Fruit fly (Drosophila melanogaster): ENCODE data around the gene CoRest.

DNA sequence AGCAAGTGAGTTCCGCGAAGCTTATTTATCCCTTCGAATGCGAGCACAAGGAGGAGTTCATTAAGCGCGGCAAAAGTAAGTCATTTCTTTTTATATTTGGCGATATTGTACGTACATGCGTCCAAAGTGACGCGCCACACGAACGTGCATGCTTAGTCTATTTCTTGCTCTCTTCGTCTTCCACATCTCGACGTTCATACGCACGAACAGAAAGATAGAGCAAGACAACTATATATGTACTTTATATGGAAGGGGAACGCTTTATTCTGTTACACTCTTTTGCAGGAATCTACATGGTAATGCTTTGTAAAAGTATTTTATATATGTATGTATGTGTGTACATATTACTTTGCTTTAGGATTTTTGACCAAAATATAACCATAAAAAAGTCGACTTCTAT is 11.5 kb upstream of the CoRest start:
- TF ChIP-seq CG17806 (tag; optimal IDR thresholded peaks at IDR 0.05) = no peak
- no peak for TF ChIP-seq CG12605 (GFP tag; IDR thresholded peaks at IDR 0.05)
- TF ChIP-seq CG15710 (tag; optimal IDR thresholded peaks at IDR 0.05) = no peak
- TF ChIP-seq rn (GFP tag; IDR thresholded peaks at IDR 0.05) = no peak

Data from whole organism, pupa.